Fruit fly (Drosophila melanogaster) whole organism, embryonic: ENCODE measurements around the gene CG3515.

ENCODE experiments used
- ATbp ChIP-seq: fragments of 200-800 bp; sonication (Bioruptor generic); optimal IDR thresholded peaks from 2 replicates; lab custom pipeline; 2017; ENCODE audit warnings: missing biosample characterization, mild to moderate bottlenecking, missing genetic modification characterization, missing genetic modification reagents
- CG11504 ChIP-seq: fragments of 200-800 bp; sonication (Bioruptor generic); optimal IDR thresholded peaks from 3 replicates; lab custom pipeline; 2019; ENCODE audit warnings: missing biosample characterization, mild to moderate bottlenecking, missing genetic modification characterization, moderate library complexity
- CG11723 ChIP-seq: fragments of 200-800 bp; sonication (Bioruptor generic); optimal IDR thresholded peaks from 2 replicates; lab custom pipeline; 2017; ENCODE audit warnings: missing biosample characterization, mild to moderate bottlenecking, missing genetic modification characterization
- CG12391 ChIP-seq: fragments of 200-800 bp; sonication (Bioruptor generic); optimal IDR thresholded peaks from 3 replicates; lab custom pipeline; 2018; ENCODE audit warnings: missing biosample characterization, mild to moderate bottlenecking, missing genetic modification characterization, moderate library complexity
- CG13424 ChIP-seq: fragments of 200-800 bp; sonication (Bioruptor generic); optimal IDR thresholded peaks from 2 replicates; lab custom pipeline; 2019; ENCODE audit warnings: missing biosample characterization, mild to moderate bottlenecking, missing genetic modification characterization, moderate library complexity
- CG13624 ChIP-seq: fragments of 200-800 bp; sonication (Bioruptor generic); optimal IDR thresholded peaks from 2 replicates; lab custom pipeline; 2016; ENCODE audit warnings: missing biosample characterization, missing genetic modification characterization
- CG15479 ChIP-seq: fragments of 200-800 bp; sonication (Bioruptor generic); optimal IDR thresholded peaks from 3 replicates; lab custom pipeline; 2019; ENCODE audit warnings: missing biosample characterization, mild to moderate bottlenecking, missing genetic modification characterization, moderate library complexity
- CG15696 ChIP-seq: fragments of 200-800 bp; sonication (Bioruptor generic); optimal IDR thresholded peaks from 2 replicates; lab custom pipeline; 2019; ENCODE audit warnings: missing biosample characterization, mild to moderate bottlenecking, missing genetic modification characterization, moderate library complexity
- CG1602 ChIP-seq: fragments of 200-800 bp; sonication (Bioruptor generic); optimal IDR thresholded peaks from 3 replicates; lab custom pipeline; 2016; ENCODE audit warnings: missing biosample characterization, missing genetic modification characterization
- CG17359 ChIP-seq: fragments of 200-800 bp; sonication (Bioruptor generic); optimal IDR thresholded peaks from 3 replicates; lab custom pipeline; 2018; ENCODE audit warnings: missing biosample characterization, mild to moderate bottlenecking, missing genetic modification characterization, moderate library complexity
- CG17361 ChIP-seq: fragments of 200-800 bp; sonication (Bioruptor generic); IDR thresholded peaks from 3 replicates; pipeline ENCODE4 v1.3.6; 2022; ENCODE audit warnings: missing biosample characterization, missing genetic modification characterization
- CG30020 ChIP-seq: fragments of 200-800 bp; optimal IDR thresholded peaks from 2 replicates; lab custom pipeline; 2019; ENCODE audit warnings: missing biosample characterization, mild to moderate bottlenecking, missing genetic modification characterization, moderate library complexity
- CG4820 ChIP-seq: fragments of 200-800 bp; sonication (Bioruptor generic); optimal IDR thresholded peaks from 3 replicates; lab custom pipeline; 2016; ENCODE audit warnings: missing biosample characterization, missing genetic modification characterization
- CG6654 ChIP-seq: fragments of 200-800 bp; sonication (Bioruptor generic); optimal IDR thresholded peaks from 2 replicates; lab custom pipeline; 2017; ENCODE audit warnings: missing biosample characterization, mild to moderate bottlenecking, missing genetic modification characterization
- CG7372 ChIP-seq: fragments of 200-800 bp; sonication (Bioruptor generic); IDR thresholded peaks from 2 replicates; pipeline ENCODE4 v1.3.6; 2022; ENCODE audit warnings: missing biosample characterization, missing genetic modification characterization
- CG7987 ChIP-seq: fragments of 200-800 bp; sonication (Bioruptor generic); optimal IDR thresholded peaks from 2 replicates; lab custom pipeline; 2018; ENCODE audit warnings: missing biosample characterization, mild to moderate bottlenecking, missing genetic modification characterization, moderate library complexity
- CG8281 ChIP-seq: fragments of 200-800 bp; sonication (Bioruptor generic); optimal IDR thresholded peaks from 2 replicates; lab custom pipeline; 2018; ENCODE audit warnings: missing biosample characterization, mild to moderate bottlenecking, missing genetic modification characterization, moderate library complexity
- CG8359 ChIP-seq: fragments of 200-800 bp; sonication (Bioruptor generic); optimal IDR thresholded peaks from 2 replicates; lab custom pipeline; 2017; ENCODE audit warnings: missing biosample characterization, mild to moderate bottlenecking, missing genetic modification characterization, borderline replicate concordance
- CG8765 ChIP-seq: fragments of 200-800 bp; sonication (Bioruptor generic); IDR thresholded peaks from 2 replicates; pipeline ENCODE4 v1.3.6; 2022; ENCODE audit warnings: missing biosample characterization, missing genetic modification characterization
- CG8944 ChIP-seq: fragments of 200-800 bp; sonication (Bioruptor generic); optimal IDR thresholded peaks from 3 replicates; lab custom pipeline; 2016; ENCODE audit warnings: missing biosample characterization, missing genetic modification characterization
- CG9215 ChIP-seq: fragments of 200-800 bp; sonication (Bioruptor generic); IDR thresholded peaks from 2 replicates; pipeline ENCODE4 v1.3.6; 2022; ENCODE audit warnings: missing biosample characterization, missing genetic modification characterization
- CG9817 ChIP-seq: fragments of 200-800 bp; sonication (Bioruptor generic); optimal IDR thresholded peaks from 2 replicates; lab custom pipeline; 2018; ENCODE audit warnings: missing biosample characterization, mild to moderate bottlenecking, missing genetic modification characterization, moderate library complexity
- CkIIα-i1 ChIP-seq: fragments of 200-800 bp; sonication (Bioruptor generic); IDR thresholded peaks from 2 replicates; pipeline ENCODE4 v1.3.6; 2022; ENCODE audit warnings: missing biosample characterization, missing genetic modification characterization
- E2f1 ChIP-seq: fragments of 200-800 bp; sonication (Bioruptor generic); IDR thresholded peaks from 2 replicates; pipeline ENCODE4 v1.3.6; 2022; ENCODE audit warnings: missing biosample characterization, missing genetic modification characterization
- Ets65A ChIP-seq: fragments of 200-800 bp; sonication (Bioruptor generic); peaks from one replicate; lab custom pipeline; 2016; ENCODE audit warnings: missing biosample characterization, missing genetic modification characterization
- Fer1 ChIP-seq: fragments of 200-800 bp; sonication (Bioruptor generic); optimal IDR thresholded peaks from 2 replicates; lab custom pipeline; 2017; ENCODE audit warnings: missing biosample characterization, mild to moderate bottlenecking, missing genetic modification characterization
- Hmr ChIP-seq: fragments of 200-800 bp; sonication (Bioruptor generic); optimal IDR thresholded peaks from 3 replicates; lab custom pipeline; 2017; ENCODE audit warnings: mild to moderate bottlenecking, missing biosample characterization, missing genetic modification reagents, missing genetic modification characterization
- Hsf ChIP-seq: fragments of 200-800 bp; sonication (Bioruptor generic); optimal IDR thresholded peaks from 3 replicates; lab custom pipeline; 2016; ENCODE audit warnings: missing biosample characterization, missing genetic modification characterization
- Poxn ChIP-seq: fragments of 200-800 bp; sonication (Bioruptor generic); IDR thresholded peaks from 2 replicates; pipeline ENCODE4 v1.3.6; 2022; ENCODE audit warnings: missing biosample characterization, missing genetic modification characterization
- Sox102F ChIP-seq: fragments of 200-800 bp; sonication (Bioruptor generic); optimal IDR thresholded peaks from 2 replicates; lab custom pipeline; 2018; ENCODE audit warnings: missing biosample characterization, mild to moderate bottlenecking, missing genetic modification characterization, moderate library complexity
- bcd ChIP-seq: fragments of 200-800 bp; sonication (Bioruptor generic); optimal IDR thresholded peaks from 2 replicates; lab custom pipeline; 2017; ENCODE audit warnings: missing biosample characterization, mild to moderate bottlenecking, missing genetic modification characterization
- chm ChIP-seq: fragments of 200-800 bp; sonication (Bioruptor generic); IDR thresholded peaks from 2 replicates; pipeline ENCODE4 v1.3.6; 2022; ENCODE audit warnings: missing biosample characterization, missing genetic modification characterization
- dati ChIP-seq: fragments of 200-800 bp; sonication (Bioruptor generic); IDR thresholded peaks from 2 replicates; pipeline ENCODE4 v1.3.6; 2022; ENCODE audit warnings: missing biosample characterization, missing genetic modification characterization
- dpn ChIP-seq, 2 experiments: fragments of 200-800 bp; sonication (Bioruptor generic); optimal IDR thresholded peaks; 3 replicates each; lab custom pipeline; 2016; ENCODE audit warnings: missing biosample characterization in 2 of 2, missing genetic modification characterization in 2 of 2
- dysf ChIP-seq: fragments of 200-800 bp; sonication (Bioruptor generic); IDR thresholded peaks from 3 replicates; pipeline ENCODE4 v1.3.6; 2022; ENCODE audit warnings: missing biosample characterization, missing genetic modification characterization
- gem ChIP-seq: fragments of 200-800 bp; sonication (Bioruptor generic); optimal IDR thresholded peaks from 2 replicates; lab custom pipeline; 2019; ENCODE audit warnings: missing biosample characterization, mild to moderate bottlenecking, missing genetic modification characterization, moderate library complexity
- hbn ChIP-seq: fragments of 200-800 bp; sonication (Bioruptor generic); IDR thresholded peaks from 2 replicates; pipeline ENCODE4 v1.3.6; 2022; ENCODE audit warnings: missing biosample characterization, missing genetic modification characterization; ENCODE audit not compliant: partially characterized antibody
- kah ChIP-seq: fragments of 200-800 bp; sonication (Bioruptor generic); optimal IDR thresholded peaks from 2 replicates; lab custom pipeline; 2018; ENCODE audit warnings: missing biosample characterization, mild to moderate bottlenecking, missing genetic modification characterization
- ken ChIP-seq: fragments of 200-800 bp; sonication (Bioruptor generic); IDR thresholded peaks from 3 replicates; pipeline ENCODE4 v1.3.6; 2022; ENCODE audit warnings: missing biosample characterization, missing genetic modification characterization
- lab ChIP-seq: fragments of 200-800 bp; sonication (Bioruptor generic); optimal IDR thresholded peaks from 3 replicates; lab custom pipeline; 2017; ENCODE audit warnings: missing biosample characterization, missing genetic modification characterization, mild to moderate bottlenecking, moderate library complexity, missing genetic modification reagents
- lmd ChIP-seq: fragments of 200-800 bp; sonication (Bioruptor generic); IDR thresholded peaks from 2 replicates; pipeline ENCODE4 v1.3.6; 2022; ENCODE audit warnings: missing biosample characterization, missing genetic modification characterization
- nau ChIP-seq: fragments of 200-800 bp; sonication (Bioruptor generic); optimal IDR thresholded peaks from 3 replicates; lab custom pipeline; 2017; ENCODE audit warnings: missing biosample characterization, mild to moderate bottlenecking, missing genetic modification characterization, missing genetic modification reagents
- pzg ChIP-seq: fragments of 200-800 bp; sonication (Bioruptor generic); optimal IDR thresholded peaks from 3 replicates; lab custom pipeline; 2018; ENCODE audit warnings: missing biosample characterization, mild to moderate bottlenecking, missing genetic modification characterization, moderate library complexity
- ro ChIP-seq: fragments of 200-800 bp; sonication (Bioruptor generic); IDR thresholded peaks from 2 replicates; pipeline ENCODE4 v1.3.6; 2022; ENCODE audit warnings: missing biosample characterization, missing genetic modification characterization
- shn ChIP-seq: fragments of 200-800 bp; sonication (Bioruptor generic); optimal IDR thresholded peaks from 3 replicates; lab custom pipeline; 2016; ENCODE audit warnings: missing biosample characterization, missing genetic modification characterization
- slbo ChIP-seq: fragments of 200-800 bp; sonication (Bioruptor generic); IDR thresholded peaks from 2 replicates; pipeline ENCODE4 v1.3.6; 2022; ENCODE audit warnings: missing biosample characterization, missing genetic modification characterization
- stwl ChIP-seq: fragments of 200-800 bp; sonication (Bioruptor generic); optimal IDR thresholded peaks from 3 replicates; lab custom pipeline; 2018; ENCODE audit warnings: missing biosample characterization, mild to moderate bottlenecking, missing genetic modification characterization, moderate library complexity
- vvl ChIP-seq: fragments of 200-800 bp; sonication (Bioruptor generic); IDR thresholded peaks from 2 replicates; pipeline ENCODE4 v1.3.6; 2022; ENCODE audit warnings: missing biosample characterization, missing genetic modification characterization
- wdn ChIP-seq: fragments of 200-800 bp; sonication (Bioruptor generic); IDR thresholded peaks from 2 replicates; pipeline ENCODE4 v1.3.6; 2022; ENCODE audit warnings: missing biosample characterization, missing genetic modification characterization

The CG3515 gene

DNA sequence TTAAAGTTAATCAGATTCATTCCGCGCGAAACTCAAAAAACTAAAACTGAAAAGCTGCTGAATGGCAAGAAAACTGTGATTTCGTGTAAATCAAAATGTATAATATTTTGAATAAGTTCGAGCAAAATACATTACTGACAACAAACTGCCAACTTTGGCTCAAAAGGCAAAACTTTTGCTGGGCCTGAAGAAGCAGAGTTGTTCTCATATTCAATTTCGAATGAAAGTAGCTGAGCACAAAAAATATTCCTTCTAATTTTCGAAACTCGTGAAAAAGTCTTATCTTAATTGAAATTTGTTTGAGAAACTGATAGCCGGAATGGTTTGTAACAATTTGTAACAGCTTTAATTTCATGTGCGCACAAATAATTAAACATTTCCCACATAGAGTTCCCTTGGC lies 34.7 kb downstream of the CG3515 start, which contains the start of gene CG3528:
CG3528 (minus strand) TSS at position 101 of the 400 bp plus-strand sequence.
- no peak for TF ChIP-seq CG4820 (GFP tag; lab: Kevin White, UChicago)
- no peak for TF ChIP-seq kah (GFP tag; lab: Kevin White, UChicago)

DNA sequence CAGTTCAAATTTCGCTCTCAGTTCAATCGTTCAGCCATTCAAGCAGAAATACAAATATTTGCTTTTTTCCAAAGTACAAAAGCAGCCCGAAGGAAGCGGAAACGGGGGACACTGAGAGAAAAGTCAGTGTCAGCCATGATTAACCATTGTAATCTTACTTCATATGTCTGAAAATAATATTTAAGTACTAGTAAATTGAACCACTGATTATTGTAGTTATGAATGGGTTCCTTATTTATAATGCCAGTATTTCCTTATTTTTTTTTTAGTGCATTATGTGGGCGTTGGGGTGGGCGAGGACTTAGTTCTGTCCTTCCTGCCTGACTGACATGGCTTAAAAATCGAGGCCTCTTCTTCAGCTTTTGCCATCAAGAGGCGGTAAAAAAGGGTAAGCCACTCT lies 50.8 kb downstream of the CG3515 start:
- TF ChIP-seq bcd: peak; percentile 16
- TF ChIP-seq CG12391 (tag; lab: Kevin White, UChicago): no peak
- peak; percentile 42; the same call in 2 of the 3 replicates for TF ChIP-seq dysf
- TF ChIP-seq CG8281 (tag; lab: Kevin White, UChicago): no peak
- no peak for TF ChIP-seq hbn (GFP tag; lab: Robert Waterston, UW)
- no peak for TF ChIP-seq CG15479 (GFP tag; lab: Kevin White, UChicago)
- TF ChIP-seq chm: no peak
- TF ChIP-seq CG11723 (GFP tag; lab: Kevin White, UChicago): no peak
- TF ChIP-seq gem: peak; percentile 40
- TF ChIP-seq CG9215 (GFP tag; lab: Robert Waterston, UW): no peak; the same call in 1 of the 2 replicates
- no peak for TF ChIP-seq CG8765 (GFP tag; lab: Robert Waterston, UW)
- no peak for TF ChIP-seq CkIIα-i1
- TF ChIP-seq Hmr (GFP tag; lab: Kevin White, UChicago): peak; percentile 41
- no peak for TF ChIP-seq shn (GFP tag; lab: Kevin White, UChicago)
- no peak for TF ChIP-seq ro (GFP tag; lab: Robert Waterston, UW)
- peak; percentile 6 for TF ChIP-seq Hsf (GFP tag; lab: Kevin White, UChicago)
- TF ChIP-seq pzg (GFP tag; lab: Kevin White, UChicago): no peak
- TF ChIP-seq Sox102F (GFP tag; lab: Kevin White, UChicago): peak; percentile 19
- TF ChIP-seq lmd: 0 out of 2 replicates have a peak, but pooled peaks have one; percentile 26
- TF ChIP-seq CG15696 (tag; lab: Kevin White, UChicago): no peak
- TF ChIP-seq ken (GFP tag; lab: Robert Waterston, UW): no peak
- peak; percentile 57 for TF ChIP-seq lab
- no peak for TF ChIP-seq CG8944 (GFP tag; lab: Kevin White, UChicago)
- no peak for TF ChIP-seq CG7372 (GFP tag; lab: Robert Waterston, UW)
- TF ChIP-seq nau: no peak
- TF ChIP-seq slbo: peak; percentile 55
- TF ChIP-seq CG6654 (GFP tag; lab: Kevin White, UChicago): no peak
- TF ChIP-seq CG8359 (GFP tag; lab: Kevin White, UChicago): no peak
- no peak for TF ChIP-seq E2f1 (GFP tag; lab: Robert Waterston, UW)
- TF ChIP-seq CG30020 (tag; lab: Kevin White, UChicago): no peak
- no peak for TF ChIP-seq stwl (tag; lab: Kevin White, UChicago)
- peak; percentile 5 for TF ChIP-seq CG13424
- no peak for TF ChIP-seq CG17361
- TF ChIP-seq CG17359 (tag; lab: Kevin White, UChicago): peak; percentile 10
- no peak for TF ChIP-seq CG1602 (GFP tag; lab: Kevin White, UChicago)
- TF ChIP-seq Poxn (GFP tag; lab: Robert Waterston, UW): no peak
- no peak for TF ChIP-seq CG7987 (GFP tag; lab: Kevin White, UChicago)
- no peak for TF ChIP-seq ATbp (GFP tag; lab: Kevin White, UChicago)
- peak; percentile 47 for TF ChIP-seq CG11504 (tag; lab: Kevin White, UChicago)
- TF ChIP-seq vvl: peak; percentile 11; the same call in 1 of the 2 replicates
- TF ChIP-seq dati (GFP tag; lab: Robert Waterston, UW): no peak
- TF ChIP-seq dpn (GFP tag; optimal IDR thresholded peaks at IDR 0.05; lab: Kevin White, UChicago): no peak
- peak; percentile 64 for TF ChIP-seq Fer1
- no peak for TF ChIP-seq Ets65A (GFP tag; lab: Kevin White, UChicago)
- peak; percentile 7 for TF ChIP-seq CG13624 (GFP tag; lab: Kevin White, UChicago)
- TF ChIP-seq CG9817 (tag; lab: Kevin White, UChicago): peak; percentile 15
- no peak for TF ChIP-seq wdn (GFP tag; lab: Robert Waterston, UW)
